Worm (Caenorhabditis elegans) whole organism, L4/young adult: ENCODE measurements around the gene Y32B12B.4.

Experiments
- W03F9.2 ChIP-seq: fragments of 150-350 bp; optimal IDR thresholded peaks from 2 replicates; lab custom pipeline; 2014; ENCODE audit warnings: missing biosample characterization, missing genetic modification characterization
- dao-5 ChIP-seq: sonication (generic microtip); optimal IDR thresholded peaks from 2 replicates; lab custom pipeline; 2016; ENCODE audit warnings: missing genotype, missing genetic modification characterization, moderate library complexity, missing compliant biosample characterization
- him-1 ChIP-seq: sonication (generic microtip); optimal IDR thresholded peaks from 2 replicates; lab custom pipeline; 2016; ENCODE audit warnings: missing genotype, missing genetic modification reagents, missing genetic modification characterization, missing compliant biosample characterization

DNA sequence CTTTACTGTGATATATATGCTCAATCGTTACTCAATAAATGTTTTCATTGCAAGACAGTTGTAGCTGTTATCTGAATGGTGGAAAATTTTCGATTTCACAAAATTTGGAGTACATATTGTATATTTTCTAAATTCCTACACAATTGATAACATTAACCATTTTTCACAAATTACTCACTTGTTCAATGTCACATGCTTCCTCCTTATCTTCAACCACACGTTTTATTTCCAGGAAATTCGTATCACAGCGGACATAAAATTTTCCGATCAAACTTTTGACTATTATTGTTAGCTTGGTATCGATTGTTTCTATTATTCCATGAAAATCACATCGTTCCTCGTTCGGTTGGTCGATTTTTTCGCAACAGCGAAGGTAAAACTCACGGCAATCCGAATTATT, 55.4 kb downstream of the Y32B12B.4 start:
- TF ChIP-seq dao-5 (no peak), W03F9.2 (tag; lab: Kevin White, UChicago) (no peak), him-1 (tag; lab: Kevin White, UChicago) (no peak)
